Worm (Caenorhabditis elegans) whole organism, midembryonic: ENCODE measurements around the gene rml-3.

Experiments
- T22C8.4 ChIP-seq: fragments of 200-800 bp; sonication (Bioruptor generic); IDR thresholded peaks from 2 replicates; pipeline ENCODE4 v1.3.6; 2022; ENCODE audit warnings: missing genetic modification characterization, missing compliant biosample characterization
- cog-1 ChIP-seq: sonication (generic microtip); optimal IDR thresholded peaks from 2 replicates; lab custom pipeline; 2016; ENCODE audit warnings: missing genetic modification characterization, missing compliant biosample characterization
- flt-1 ChIP-seq: fragments of 200-800 bp; sonication (Bioruptor generic); IDR thresholded peaks from 2 replicates; pipeline ENCODE4 v1.3.6; 2022; ENCODE audit warnings: missing genetic modification characterization, missing compliant biosample characterization
- klf-2 ChIP-seq: fragments of 200-800 bp; sonication (Bioruptor generic); conservative IDR thresholded peaks from 2 replicates; pipeline ENCODE4 v1.3.6; 2022; ENCODE audit warnings: missing genetic modification reagents, missing genetic modification characterization, missing compliant biosample characterization
- med-1 ChIP-seq: sonication (generic microtip); optimal IDR thresholded peaks from 2 replicates; lab custom pipeline; 2017; ENCODE audit warnings: missing genetic modification characterization, mild to moderate bottlenecking, missing compliant biosample characterization, antibody characterized with exemption, missing genetic modification reagents; ENCODE audit not compliant: insufficient read depth
- ref-1 ChIP-seq: fragments of 200-800 bp; sonication (Bioruptor generic); conservative IDR thresholded peaks from 2 replicates; pipeline ENCODE4 v1.3.6; 2022; ENCODE audit warnings: missing genetic modification reagents, missing genetic modification characterization, missing compliant biosample characterization
- tab-1 ChIP-seq: fragments of 200-800 bp; sonication (Bioruptor generic); IDR thresholded peaks from 2 replicates; pipeline ENCODE4 v1.3.6; 2022; ENCODE audit warnings: missing genetic modification characterization, missing compliant biosample characterization
- ztf-23 ChIP-seq: fragments of 200-800 bp; sonication (Bioruptor generic); IDR thresholded peaks from 2 replicates; pipeline ENCODE4 v1.3.6; 2022; ENCODE audit warnings: missing genetic modification reagents, missing genetic modification characterization, missing compliant biosample characterization
- ztf-29 ChIP-seq: fragments of 200-800 bp; sonication (Bioruptor generic); IDR thresholded peaks from 2 replicates; pipeline ENCODE4 v1.3.6; 2022; ENCODE audit warnings: missing genetic modification reagents, missing genetic modification characterization, missing compliant biosample characterization

ce11 chrX:6211322-6211820 lies 27.5 kb downstream of the rml-3 start:
- TF ChIP-seq tab-1 (GFP tag; lab: Robert Waterston, UW) (no peak; the same call in 1 of the 2 replicates), ref-1 (GFP tag; lab: Robert Waterston, UW) (no peak), flt-1 (no peak), ztf-29 (GFP tag; lab: Robert Waterston, UW) (no peak), T22C8.4 (GFP tag; lab: Robert Waterston, UW) (no peak), klf-2 (GFP tag; lab: Robert Waterston, UW) (no peak), cog-1 (tag; lab: Kevin White, UChicago) (no peak), med-1 (GFP tag; lab: Kevin White, UChicago) (no peak), ztf-23 (no peak)
